Worm (Caenorhabditis elegans) whole organism, L1 larva: Measurements from ENCODE around the gene W04E12.5.
A peak's percentile ranks its signal among the peaks of the same experiment; 100 is the strongest.

ENCODE experiments used
- C04F5.9 ChIP-seq: sonication (generic microtip); optimal IDR thresholded peaks from 2 replicates; lab custom pipeline; 2016; ENCODE audit warnings: missing genetic modification characterization, missing compliant biosample characterization
- F16B12.6 ChIP-seq: fragments of 150-350 bp; optimal IDR thresholded peaks from 2 replicates; lab custom pipeline; 2014; ENCODE audit warnings: missing biosample characterization, missing genetic modification characterization
- alr-1 ChIP-seq: fragments of 200-800 bp; sonication (Bioruptor generic); optimal IDR thresholded peaks from 2 replicates; lab custom pipeline; 2018; ENCODE audit warnings: borderline replicate concordance, mild to moderate bottlenecking, missing genetic modification characterization, missing compliant biosample characterization
- ceh-88 ChIP-seq: fragments of 200-800 bp; sonication (Bioruptor generic); IDR thresholded peaks from 2 replicates; pipeline ENCODE4 v1.3.6; 2022; ENCODE audit warnings: missing genetic modification characterization, missing compliant biosample characterization
- dpl-1 ChIP-seq, 3 experiments: fragments of 150-350 bp in 2 of 3; sonication (generic microtip) in 1 of 3; optimal IDR thresholded peaks; 2 replicates each; lab custom pipeline; 2014 to 2017; ENCODE audit warnings: missing biosample characterization in 3 of 3, missing genetic modification characterization in 3 of 3, missing genetic modification reagents in 3 of 3
- efl-1 ChIP-seq, 4 experiments: fragments of 150-350 bp; optimal IDR thresholded peaks in 3 of 4; peaks in 1 of 4; 1 replicate in 1 of 4; 2 replicates in 3 of 4; lab custom pipeline; 2014; ENCODE audit warnings: missing biosample characterization in 2 of 4, missing genetic modification characterization in 2 of 4, missing genetic modification reagents in 2 of 4
- egl-13 ChIP-seq: sonication (generic microtip); optimal IDR thresholded peaks from 2 replicates; lab custom pipeline; 2016; ENCODE audit warnings: missing genotype, missing genetic modification reagents, missing genetic modification characterization, missing compliant biosample characterization
- elt-2 ChIP-seq: sonication (generic microtip); optimal IDR thresholded peaks from 2 replicates; lab custom pipeline; 2016; ENCODE audit warnings: missing genetic modification characterization, mild to moderate bottlenecking, inconsistent platforms, missing compliant biosample characterization, missing genetic modification reagents
- elt-3 ChIP-seq, 6 experiments: fragments of 150-350 bp in 1 of 6; sonication (generic microtip); optimal IDR thresholded peaks; 2 replicates each; lab custom pipeline; 2017 to 2018; ENCODE audit warnings: missing biosample characterization in 6 of 6, missing genetic modification characterization in 6 of 6, inconsistent platforms in 1 of 6
- fkh-4 ChIP-seq: sonication (generic microtip); optimal IDR thresholded peaks from 2 replicates; lab custom pipeline; 2016; ENCODE audit warnings: missing compliant biosample characterization, missing genetic modification characterization, borderline replicate concordance
- hlh-4 ChIP-seq: sonication (generic microtip); optimal IDR thresholded peaks from 2 replicates; lab custom pipeline; 2016; ENCODE audit warnings: mild to moderate bottlenecking, missing genetic modification characterization, missing compliant biosample characterization
- irx-1 ChIP-seq: sonication (generic microtip); optimal IDR thresholded peaks from 2 replicates; lab custom pipeline; 2016; ENCODE audit warnings: missing genetic modification characterization, missing compliant biosample characterization
- isw-1 ChIP-seq: fragments of 200-800 bp; sonication (Bioruptor generic); IDR thresholded peaks from 2 replicates; pipeline ENCODE4 v1.3.6; 2022; ENCODE audit warnings: missing genetic modification characterization, missing compliant biosample characterization
- jun-1 ChIP-seq: fragments of 150-350 bp; optimal IDR thresholded peaks from 2 replicates; lab custom pipeline; 2014; ENCODE audit warnings: missing biosample characterization, missing genetic modification reagents, missing genetic modification characterization
- lin-14 ChIP-seq: fragments of 200-800 bp; sonication (Bioruptor generic); optimal IDR thresholded peaks from 2 replicates; lab custom pipeline; 2018; ENCODE audit warnings: mild to moderate bottlenecking, missing genetic modification characterization, moderate library complexity, missing compliant biosample characterization
- lin-15B ChIP-seq: fragments of 150-350 bp; sonication (generic microtip); optimal IDR thresholded peaks from 3 replicates; lab custom pipeline; 2014; ENCODE audit warnings: missing biosample characterization, missing genetic modification characterization
- mab-9 ChIP-seq: fragments of 200-800 bp; sonication (Bioruptor generic); IDR thresholded peaks from 2 replicates; pipeline ENCODE4 v1.3.6; 2022; ENCODE audit warnings: missing genetic modification reagents, missing genetic modification characterization, missing compliant biosample characterization
- mef-2 ChIP-seq: fragments of 150-350 bp; optimal IDR thresholded peaks from 2 replicates; lab custom pipeline; 2014; ENCODE audit warnings: missing biosample characterization, missing genetic modification characterization
- nhr-12 ChIP-seq: sonication (generic microtip); optimal IDR thresholded peaks from 2 replicates; lab custom pipeline; 2017; ENCODE audit warnings: missing biosample characterization, missing genetic modification characterization
- nhr-20 ChIP-seq: sonication (generic microtip); optimal IDR thresholded peaks from 2 replicates; lab custom pipeline; 2016; ENCODE audit warnings: mild to moderate bottlenecking, missing genetic modification characterization, missing compliant biosample characterization
- nhr-71 ChIP-seq: sonication (generic microtip); optimal IDR thresholded peaks from 2 replicates; lab custom pipeline; 2016; ENCODE audit warnings: mild to moderate bottlenecking, missing genetic modification characterization, moderate library complexity, missing compliant biosample characterization
- nhr-76 ChIP-seq: sonication (generic microtip); optimal IDR thresholded peaks from 2 replicates; lab custom pipeline; 2017; ENCODE audit warnings: missing biosample characterization, missing genetic modification characterization
- nhr-77 ChIP-seq: fragments of 150-350 bp; optimal IDR thresholded peaks from 2 replicates; lab custom pipeline; 2014; ENCODE audit warnings: missing biosample characterization, missing genetic modification characterization
- nhr-84 ChIP-seq: sonication (generic microtip); optimal IDR thresholded peaks from 2 replicates; lab custom pipeline; 2017; ENCODE audit warnings: missing biosample characterization, missing genetic modification characterization
- nhr-85 ChIP-seq: sonication (generic microtip); peaks from one replicate; lab custom pipeline; 2016; ENCODE audit warnings: missing genetic modification characterization, inconsistent platforms, missing compliant biosample characterization
- pag-3 ChIP-seq: sonication (generic microtip); optimal IDR thresholded peaks from 2 replicates; lab custom pipeline; 2017; ENCODE audit warnings: missing genetic modification characterization, mild to moderate bottlenecking, missing compliant biosample characterization, antibody characterized with exemption, borderline replicate concordance; ENCODE audit not compliant: insufficient read depth
- pqm-1 ChIP-seq: sonication (generic microtip); optimal IDR thresholded peaks from 3 replicates; lab custom pipeline; 2017; ENCODE audit warnings: missing biosample characterization, missing genetic modification characterization
- skn-1 ChIP-seq: fragments of 150-350 bp; optimal IDR thresholded peaks from 2 replicates; lab custom pipeline; 2014; ENCODE audit warnings: missing biosample characterization, missing genetic modification characterization
- snu-23 ChIP-seq: sonication (generic microtip); optimal IDR thresholded peaks from 2 replicates; lab custom pipeline; 2016; ENCODE audit warnings: missing genetic modification characterization, missing compliant biosample characterization
- sox-4 ChIP-seq: sonication (generic microtip); optimal IDR thresholded peaks from 2 replicates; lab custom pipeline; 2016; ENCODE audit warnings: missing genetic modification characterization, missing compliant biosample characterization
- swsn-7 ChIP-seq: sonication (generic microtip); optimal IDR thresholded peaks from 2 replicates; lab custom pipeline; 2016; ENCODE audit warnings: missing genetic modification characterization, missing compliant biosample characterization
- tbx-2 ChIP-seq: sonication (generic microtip); optimal IDR thresholded peaks from 2 replicates; lab custom pipeline; 2016; ENCODE audit warnings: missing genetic modification characterization, missing compliant biosample characterization
- tlp-1 ChIP-seq: fragments of 150-350 bp; optimal IDR thresholded peaks from 2 replicates; lab custom pipeline; 2014; ENCODE audit warnings: missing biosample characterization, missing genetic modification characterization
- unc-130 ChIP-seq: fragments of 150-350 bp; optimal IDR thresholded peaks from 2 replicates; lab custom pipeline; 2017; ENCODE audit warnings: missing biosample characterization, missing genetic modification characterization, inconsistent platforms
- unc-30 ChIP-seq: sonication (generic microtip); optimal IDR thresholded peaks from 2 replicates; lab custom pipeline; 2017; ENCODE audit warnings: missing biosample characterization, missing genetic modification characterization
- vab-15 ChIP-seq: sonication (generic microtip); optimal IDR thresholded peaks from 2 replicates; lab custom pipeline; 2017; ENCODE audit warnings: missing genotype, mild to moderate bottlenecking, missing genetic modification characterization, missing compliant biosample characterization
- xbp-1 ChIP-seq: sonication (generic microtip); optimal IDR thresholded peaks from 2 replicates; lab custom pipeline; 2016; ENCODE audit warnings: missing genetic modification characterization, missing compliant biosample characterization

Gene W04E12.5

ce11 chrV:19741651-19742050, 4.3 kb upstream of the W04E12.5 start, which contains the start of gene W04E12.3:
W04E12.3 (plus strand) TSS chrV:19741951.
- TF ChIP-seq pag-3 (tag; lab: Kevin White, UChicago), result no peak
- TF ChIP-seq C04F5.9 (tag; lab: Kevin White, UChicago), result no peak
- no peak for TF ChIP-seq jun-1 (tag; lab: Kevin White, UChicago)
- TF ChIP-seq hlh-4, result no peak
- no peak for TF ChIP-seq fkh-4 (tag; lab: Kevin White, UChicago)
- no peak for TF ChIP-seq mab-9 (GFP tag; lab: Robert Waterston, UW)
- no peak for TF ChIP-seq mef-2
- TF ChIP-seq tbx-2 (tag; lab: Kevin White, UChicago), result no peak
- TF ChIP-seq unc-130 (tag; lab: Kevin White, UChicago), result no peak
- TF ChIP-seq F16B12.6 (tag; lab: Kevin White, UChicago), result no peak
- TF ChIP-seq nhr-77 (tag; lab: Kevin White, UChicago), result no peak
- TF ChIP-seq lin-14 (GFP tag; lab: Kevin White, UChicago), result no peak
- TF ChIP-seq skn-1 (tag; lab: Kevin White, UChicago), result no peak
- TF ChIP-seq xbp-1 (tag; lab: Kevin White, UChicago), result no peak
- TF ChIP-seq irx-1 (tag; lab: Kevin White, UChicago), result no peak
- TF ChIP-seq alr-1 (tag; lab: Kevin White, UChicago), result no peak
- no peak for TF ChIP-seq swsn-7 (tag; lab: Kevin White, UChicago)
- TF ChIP-seq nhr-71 (tag; lab: Kevin White, UChicago), result no peak

ce11 chrV:19743305-19743704, 2.6 kb upstream of the W04E12.5 start, which contains the start of gene W04E12.4:
W04E12.4 (plus strand) TSS chrV:19743605.
- no peak for TF ChIP-seq lin-15B (tag; lab: Kevin White, UChicago)
- no peak for TF ChIP-seq hlh-4
- no peak for TF ChIP-seq nhr-77 (tag; lab: Kevin White, UChicago)
- no peak for TF ChIP-seq F16B12.6 (tag; lab: Kevin White, UChicago)
- no peak for TF ChIP-seq ceh-88
- TF ChIP-seq irx-1 (tag; lab: Kevin White, UChicago), result no peak
- TF ChIP-seq elt-2, result no peak
- TF ChIP-seq elt-3 (tag; optimal IDR thresholded peaks at IDR 0.05; lab: Kevin White, UChicago), result no peak
- no peak for TF ChIP-seq sox-4 (tag; lab: Kevin White, UChicago)
- TF ChIP-seq nhr-85, result no peak

- peak; percentile 11 for TF ChIP-seq nhr-85
- no peak for TF ChIP-seq dpl-1 (GFP tag; optimal IDR thresholded peaks at IDR 0.05; lab: Kevin White, UChicago)
Measured at ce11 chrV:19743794-19744193, 2.2 kb upstream of the W04E12.5 start.

- no peak for TF ChIP-seq efl-1 (optimal IDR thresholded peaks at IDR 0.05; lab: Kevin White, UChicago)
- no peak for TF ChIP-seq efl-1 (GFP tag; optimal IDR thresholded peaks at IDR 0.05 in 1 of 2; lab: Kevin White, UChicago)
- no peak for TF ChIP-seq nhr-20
- TF ChIP-seq pqm-1, result no peak
- no peak for TF ChIP-seq nhr-84 (tag; lab: Kevin White, UChicago)
- no peak for TF ChIP-seq nhr-12 (tag; lab: Kevin White, UChicago)
- TF ChIP-seq C04F5.9 (tag; lab: Kevin White, UChicago), result no peak
- no peak for TF ChIP-seq tlp-1 (tag; lab: Kevin White, UChicago)
- TF ChIP-seq unc-30 (tag; lab: Kevin White, UChicago), result no peak
- TF ChIP-seq snu-23 (GFP tag; lab: Kevin White, UChicago), result no peak
- TF ChIP-seq isw-1, result no peak
- no peak for TF ChIP-seq nhr-76
- no peak for TF ChIP-seq hlh-4
Measured at ce11 chrV:19744210-19744609, 1.7 kb upstream of the W04E12.5 start.

ce11 chrV:19747144-19747543, 1.2 kb downstream of the W04E12.5 start:
- TF ChIP-seq hlh-4 (no peak), vab-15 (tag; lab: Kevin White, UChicago) (no peak), egl-13 (tag; lab: Kevin White, UChicago) (no peak)
